Fruit fly (Drosophila melanogaster) whole organism: ENCODE data around the gene SmydA-2.

Experiments
- EcR ChIP-seq, 2 experiments: fragments of >200 bp; optimal IDR thresholded peaks; 2 replicates each; lab custom pipeline; 2017; ENCODE audit warnings: missing biosample characterization in 2 of 2, missing genetic modification characterization in 2 of 2, missing genetic modification reagents in 2 of 2
- psq ChIP-seq: fragments of >200 bp; optimal IDR thresholded peaks from 2 replicates; lab custom pipeline; 2017
- usp ChIP-seq: fragments of >200 bp; optimal IDR thresholded peaks from 2 replicates; lab custom pipeline; 2017; ENCODE audit warnings: missing biosample characterization, missing genetic modification characterization, mixed read lengths

dm6 chr3L:18995667-18996029 is 7.4 kb downstream of the SmydA-2 start:
- TF ChIP-seq usp (GFP tag; lab: Kevin White, UChicago) (no peak), psq (no peak), EcR (GFP tag; optimal IDR thresholded peaks at IDR 0.05; lab: Kevin White, UChicago) (no peak)
